Worm (Caenorhabditis elegans): ENCODE measurements around the gene F41B4.1.

- TF ChIP-seq W03F9.2 (tag; optimal IDR thresholded peaks at IDR 0.05) (no peak), dao-5 (tag; optimal IDR thresholded peaks at IDR 0.05) (no peak), him-1 (tag; optimal IDR thresholded peaks at IDR 0.05) (no peak)
Observed at ce11 chrX:6804405-6804804, 21.3 kb downstream of the F41B4.1 start.
